Fruit fly (Drosophila melanogaster): ENCODE data around the gene CG9915.

Gene CG9915

DNA sequence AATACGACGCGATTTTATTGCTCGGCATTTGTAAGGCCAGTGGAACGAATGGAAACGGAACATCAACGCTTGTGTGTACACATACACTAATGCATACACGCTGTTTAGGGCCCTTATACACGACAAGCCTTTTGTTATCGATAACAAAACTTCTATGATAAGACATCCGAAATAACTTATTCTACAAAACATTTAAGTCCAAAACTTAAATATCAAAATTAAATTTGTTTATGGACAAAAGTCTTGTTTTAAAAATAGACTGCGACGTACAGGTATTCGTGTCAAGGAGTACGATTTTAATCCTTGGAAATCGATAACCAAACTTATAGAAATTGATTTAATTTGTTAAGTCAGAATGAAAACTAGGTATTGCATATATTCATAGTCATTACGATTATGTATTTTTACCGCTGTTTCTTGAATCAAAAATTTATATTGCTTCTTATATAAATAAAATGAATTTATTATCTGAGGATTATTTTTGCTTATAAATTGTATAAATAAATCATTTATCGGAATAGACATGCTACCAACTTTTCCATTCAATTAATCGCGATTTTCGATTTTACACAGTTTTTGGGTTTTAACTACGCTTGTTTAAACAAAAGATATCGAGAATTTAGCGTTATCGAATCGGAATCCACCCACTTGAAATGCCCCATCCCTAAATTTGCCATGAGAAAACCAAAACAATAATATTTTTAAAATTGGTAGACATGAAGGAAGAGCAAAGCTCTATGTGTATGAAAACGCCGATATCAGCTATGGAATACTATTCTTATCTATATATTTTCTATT is at the start of gene CG9915, which contains the start of gene SWIP (continued):
- peak in 1 of 2 experiments; percentile 36 for TF ChIP-seq Pdp1 (GFP tag; optimal IDR thresholded peaks at IDR 0.05)
- no peak for TF ChIP-seq CG15269 (tag; optimal IDR thresholded peaks at IDR 0.05)
- peak; percentile 24; the same call in 1 of the 2 replicates for TF ChIP-seq CG3847 (GFP tag; IDR thresholded peaks at IDR 0.05)
- no peak for TF ChIP-seq CG7928 (GFP tag; optimal IDR thresholded peaks at IDR 0.05)
- TF ChIP-seq pzg (GFP tag; optimal IDR thresholded peaks at IDR 0.05): peak; percentile 27
- TF ChIP-seq CoRest (tag; optimal IDR thresholded peaks at IDR 0.05): peak; percentile 41
- TF ChIP-seq Ssrp (tag; optimal IDR thresholded peaks at IDR 0.05): peak; percentile 7
- no peak for TF ChIP-seq bcd (GFP tag; optimal IDR thresholded peaks at IDR 0.05)
- no peak for TF ChIP-seq CG7839 (tag; optimal IDR thresholded peaks at IDR 0.05)
- TF ChIP-seq CG2712 (tag; optimal IDR thresholded peaks at IDR 0.05): peak; percentile 12
- no peak for TF ChIP-seq CG6689 (GFP tag; IDR thresholded peaks at IDR 0.05)
- TF ChIP-seq CG14441 (GFP tag; IDR thresholded peaks at IDR 0.05): no peak
- TF ChIP-seq CG2889 (GFP tag; IDR thresholded peaks at IDR 0.05): no peak
- TF ChIP-seq pum (GFP tag; optimal IDR thresholded peaks at IDR 0.05): no peak
- peak; percentile 38 for TF ChIP-seq stwl (tag; optimal IDR thresholded peaks at IDR 0.05)
- no peak for TF ChIP-seq mam (GFP tag; optimal IDR thresholded peaks at IDR 0.05)
- no peak for TF ChIP-seq Atf-2 (GFP tag; optimal IDR thresholded peaks at IDR 0.05)
- TF ChIP-seq tup (GFP tag; optimal IDR thresholded peaks at IDR 0.05): no peak
- TF ChIP-seq ash1 (GFP tag; optimal IDR thresholded peaks at IDR 0.05): no peak
- TF ChIP-seq bsh (GFP tag; optimal IDR thresholded peaks at IDR 0.05): no peak
- TF ChIP-seq slou (GFP tag; optimal IDR thresholded peaks at IDR 0.05): no peak
- no peak for TF ChIP-seq CG16863 (GFP tag; optimal IDR thresholded peaks at IDR 0.05)
- no peak for TF ChIP-seq fd64A (GFP tag; optimal IDR thresholded peaks at IDR 0.05)
- no peak for TF ChIP-seq Optix (GFP tag; IDR thresholded peaks at IDR 0.05)
- TF ChIP-seq vnd (GFP tag; IDR thresholded peaks at IDR 0.05; ENCODE audit: partially characterized antibody): peak; percentile 70
- TF ChIP-seq CG33213 (GFP tag; optimal IDR thresholded peaks at IDR 0.05): no peak
- no peak for TF ChIP-seq CG11085 (GFP tag; IDR thresholded peaks at IDR 0.05)
- peak; percentile 44 for TF ChIP-seq CG12659 (GFP tag; optimal IDR thresholded peaks at IDR 0.05)
- TF ChIP-seq CG9437 (GFP tag; optimal IDR thresholded peaks at IDR 0.05): peak; percentile 4
- no peak for TF ChIP-seq chif (GFP tag; optimal IDR thresholded peaks at IDR 0.05)
- no peak for TF ChIP-seq wek (GFP tag; optimal IDR thresholded peaks at IDR 0.05)
- TF ChIP-seq eyg (GFP tag; optimal IDR thresholded peaks at IDR 0.05): no peak
- TF ChIP-seq CG12769 (tag; optimal IDR thresholded peaks at IDR 0.05): no peak
- TF ChIP-seq CG11456 (GFP tag; IDR thresholded peaks at IDR 0.05): no peak
- no peak for TF ChIP-seq CG33557 (GFP tag; optimal IDR thresholded peaks at IDR 0.05)
- no peak for TF ChIP-seq hth (optimal IDR thresholded peaks at IDR 0.05)
- peak; percentile 53 for TF ChIP-seq Sry-δ (GFP tag; optimal IDR thresholded peaks at IDR 0.05)
- no peak for TF ChIP-seq schlank (tag; optimal IDR thresholded peaks at IDR 0.05)
- no peak for TF ChIP-seq CG31388 (GFP tag; optimal IDR thresholded peaks at IDR 0.05)
- TF ChIP-seq Scr (GFP tag; IDR thresholded peaks at IDR 0.05; ENCODE audit: partially characterized antibody): peak; percentile 60
- no peak for TF ChIP-seq Sox100B (GFP tag; optimal IDR thresholded peaks at IDR 0.05)
- TF ChIP-seq sc (optimal IDR thresholded peaks at IDR 0.05): no peak
- no peak for TF ChIP-seq sc (GFP tag; optimal IDR thresholded peaks at IDR 0.05)
- peak; percentile 68 for TF ChIP-seq Dref (GFP tag; IDR thresholded peaks at IDR 0.05)
- TF ChIP-seq Stat92E (GFP tag; optimal IDR thresholded peaks at IDR 0.05): no peak
- TF ChIP-seq inv (GFP tag; IDR thresholded peaks at IDR 0.05; ENCODE audit: partially characterized antibody): no peak
- TF ChIP-seq ara (GFP tag; IDR thresholded peaks at IDR 0.05): no peak
- no peak for TF ChIP-seq pan (optimal IDR thresholded peaks at IDR 0.05)
- TF ChIP-seq pan (GFP tag; optimal IDR thresholded peaks at IDR 0.05 in 1 of 2, IDR thresholded peaks at IDR 0.05 in 1 of 2): no peak
- TF ChIP-seq dm (GFP tag; optimal IDR thresholded peaks at IDR 0.05): peak; percentile 28

Data from whole organism, embryonic.